Fruit fly (Drosophila melanogaster) whole organism, embryonic: ENCODE measurements around the gene Tim8.
A peak's percentile ranks its signal among the peaks of the same experiment; 100 is the strongest.

Experiments used
- CG10209 ChIP-seq: fragments of 200-800 bp; sonication (Bioruptor generic); optimal IDR thresholded peaks from 3 replicates; lab custom pipeline; 2017; ENCODE audit warnings: missing biosample characterization, mild to moderate bottlenecking, missing genetic modification characterization, missing genetic modification reagents
- CG10979 ChIP-seq: fragments of 200-800 bp; sonication (Bioruptor generic); optimal IDR thresholded peaks from 2 replicates; lab custom pipeline; 2018; ENCODE audit warnings: missing biosample characterization, mild to moderate bottlenecking, missing genetic modification characterization, moderate library complexity
- CG11085 ChIP-seq: fragments of 200-800 bp; sonication (Bioruptor generic); IDR thresholded peaks from 2 replicates; pipeline ENCODE4 v1.3.6; 2022; ENCODE audit warnings: missing biosample characterization, missing genetic modification characterization
- CG11398 ChIP-seq: fragments of 200-800 bp; sonication (Bioruptor generic); optimal IDR thresholded peaks from 2 replicates; lab custom pipeline; 2016; ENCODE audit warnings: missing biosample characterization, missing genetic modification characterization
- CG11723 ChIP-seq: fragments of 200-800 bp; sonication (Bioruptor generic); optimal IDR thresholded peaks from 2 replicates; lab custom pipeline; 2017; ENCODE audit warnings: missing biosample characterization, mild to moderate bottlenecking, missing genetic modification characterization
- CG12299 ChIP-seq: fragments of 200-800 bp; sonication (Bioruptor generic); optimal IDR thresholded peaks from 2 replicates; lab custom pipeline; 2018; ENCODE audit warnings: missing biosample characterization, mild to moderate bottlenecking, missing genetic modification characterization
- CG13424 ChIP-seq: fragments of 200-800 bp; sonication (Bioruptor generic); optimal IDR thresholded peaks from 2 replicates; lab custom pipeline; 2019; ENCODE audit warnings: missing biosample characterization, mild to moderate bottlenecking, missing genetic modification characterization, moderate library complexity
- CG13775 ChIP-seq: fragments of 200-800 bp; sonication (Bioruptor generic); optimal IDR thresholded peaks from 3 replicates; lab custom pipeline; 2017; ENCODE audit warnings: missing biosample characterization, mild to moderate bottlenecking, missing genetic modification characterization
- CG14667 ChIP-seq: fragments of 200-800 bp; sonication (Bioruptor generic); IDR thresholded peaks from 2 replicates; pipeline ENCODE4 v1.3.6; 2022; ENCODE audit warnings: missing biosample characterization, missing genetic modification characterization
- CG15073 ChIP-seq: fragments of 200-800 bp; sonication (Bioruptor generic); optimal IDR thresholded peaks from 2 replicates; lab custom pipeline; 2016; ENCODE audit warnings: missing biosample characterization, missing genetic modification characterization
- CG17829 ChIP-seq: fragments of 200-800 bp; optimal IDR thresholded peaks from 2 replicates; lab custom pipeline; 2019; ENCODE audit warnings: missing biosample characterization, mild to moderate bottlenecking, missing genetic modification characterization, moderate library complexity
- CG3281 ChIP-seq: fragments of 200-800 bp; sonication (Bioruptor generic); optimal IDR thresholded peaks from 3 replicates; lab custom pipeline; 2017; ENCODE audit warnings: missing biosample characterization, mild to moderate bottlenecking, missing genetic modification characterization
- CG34376 ChIP-seq: fragments of 200-800 bp; sonication (Bioruptor generic); optimal IDR thresholded peaks from 2 replicates; lab custom pipeline; 2018; ENCODE audit warnings: missing biosample characterization, mild to moderate bottlenecking, missing genetic modification characterization
- CG4360 ChIP-seq: fragments of 200-800 bp; sonication (Bioruptor generic); IDR thresholded peaks from 2 replicates; pipeline ENCODE4 v1.3.6; 2022; ENCODE audit warnings: missing biosample characterization, missing genetic modification characterization
- CG4820 ChIP-seq: fragments of 200-800 bp; sonication (Bioruptor generic); optimal IDR thresholded peaks from 3 replicates; lab custom pipeline; 2016; ENCODE audit warnings: missing biosample characterization, missing genetic modification characterization
- CG6254 ChIP-seq: fragments of 200-800 bp; sonication (Bioruptor generic); optimal IDR thresholded peaks from 3 replicates; lab custom pipeline; 2017; ENCODE audit warnings: mild to moderate bottlenecking, missing biosample characterization, missing genetic modification reagents, missing genetic modification characterization
- CG6654 ChIP-seq: fragments of 200-800 bp; sonication (Bioruptor generic); optimal IDR thresholded peaks from 2 replicates; lab custom pipeline; 2017; ENCODE audit warnings: missing biosample characterization, mild to moderate bottlenecking, missing genetic modification characterization
- CG6813 ChIP-seq: fragments of 200-800 bp; sonication (Bioruptor generic); optimal IDR thresholded peaks from 2 replicates; lab custom pipeline; 2017; ENCODE audit warnings: missing biosample characterization, missing genetic modification characterization, mild to moderate bottlenecking, moderate library complexity, missing genetic modification reagents
- CG7928 ChIP-seq: fragments of 200-800 bp; sonication (Bioruptor generic); optimal IDR thresholded peaks from 2 replicates; lab custom pipeline; 2017; ENCODE audit warnings: missing biosample characterization, mild to moderate bottlenecking, missing genetic modification characterization
- CG7963 ChIP-seq: fragments of 200-800 bp; sonication (Bioruptor generic); IDR thresholded peaks from 3 replicates; pipeline ENCODE4 v1.3.6; 2022; ENCODE audit warnings: missing biosample characterization, missing genetic modification characterization; ENCODE audit not compliant: partially characterized antibody
- CG7987 ChIP-seq: fragments of 200-800 bp; sonication (Bioruptor generic); optimal IDR thresholded peaks from 2 replicates; lab custom pipeline; 2018; ENCODE audit warnings: missing biosample characterization, mild to moderate bottlenecking, missing genetic modification characterization, moderate library complexity
- CG8359 ChIP-seq: fragments of 200-800 bp; sonication (Bioruptor generic); optimal IDR thresholded peaks from 2 replicates; lab custom pipeline; 2017; ENCODE audit warnings: missing biosample characterization, mild to moderate bottlenecking, missing genetic modification characterization, borderline replicate concordance
- CG8478 ChIP-seq: fragments of >200 bp; optimal IDR thresholded peaks from 2 replicates; lab custom pipeline; 2018
- Chrac-16 ChIP-seq: fragments of 200-800 bp; sonication (Bioruptor generic); optimal IDR thresholded peaks from 3 replicates; lab custom pipeline; 2016; ENCODE audit warnings: missing biosample characterization, missing genetic modification characterization
- E2f1 ChIP-seq: fragments of 200-800 bp; sonication (Bioruptor generic); IDR thresholded peaks from 2 replicates; pipeline ENCODE4 v1.3.6; 2022; ENCODE audit warnings: missing biosample characterization, missing genetic modification characterization
- Eip74EF ChIP-seq, 2 experiments: fragments of 200-800 bp in 1 of 2; fragments of >200 bp in 1 of 2; sonication (Bioruptor generic) in 1 of 2; optimal IDR thresholded peaks; 2 replicates each; lab custom pipeline; 2017 to 2019; ENCODE audit warnings: missing biosample characterization in 2 of 2, missing genetic modification characterization in 2 of 2, mild to moderate bottlenecking in 1 of 2, moderate library complexity in 1 of 2
- HLHmδ ChIP-seq: fragments of 200-800 bp; sonication (Bioruptor generic); optimal IDR thresholded peaks from 2 replicates; lab custom pipeline; 2018; ENCODE audit warnings: missing biosample characterization, mild to moderate bottlenecking, missing genetic modification characterization, moderate library complexity
- NK7.1 ChIP-seq: fragments of 200-800 bp; sonication (Bioruptor generic); optimal IDR thresholded peaks from 3 replicates; lab custom pipeline; 2016; ENCODE audit warnings: missing biosample characterization, missing genetic modification characterization
- Neu2 ChIP-seq: fragments of 200-800 bp; sonication (Bioruptor generic); optimal IDR thresholded peaks from 3 replicates; lab custom pipeline; 2016; ENCODE audit warnings: missing biosample characterization, missing genetic modification characterization, borderline replicate concordance
- Nf-YA ChIP-seq: fragments of 200-800 bp; sonication (Bioruptor generic); IDR thresholded peaks from 2 replicates; pipeline ENCODE4 v1.3.6; 2022; ENCODE audit warnings: missing biosample characterization, missing genetic modification characterization
- Nf-YC ChIP-seq: fragments of 200-800 bp; optimal IDR thresholded peaks from 3 replicates; lab custom pipeline; 2019; ENCODE audit warnings: missing biosample characterization, mild to moderate bottlenecking, missing genetic modification characterization, moderate library complexity
- Sox100B ChIP-seq: fragments of 200-800 bp; sonication (Bioruptor generic); optimal IDR thresholded peaks from 3 replicates; lab custom pipeline; 2018; ENCODE audit warnings: missing biosample characterization, mild to moderate bottlenecking, missing genetic modification characterization
- Sox102F ChIP-seq: fragments of 200-800 bp; sonication (Bioruptor generic); optimal IDR thresholded peaks from 2 replicates; lab custom pipeline; 2018; ENCODE audit warnings: missing biosample characterization, mild to moderate bottlenecking, missing genetic modification characterization, moderate library complexity
- TFAM ChIP-seq: fragments of 200-800 bp; sonication (Bioruptor generic); optimal IDR thresholded peaks from 2 replicates; lab custom pipeline; 2017; ENCODE audit warnings: missing biosample characterization, missing genetic modification characterization, inconsistent platforms
- YL-1 ChIP-seq: fragments of 200-800 bp; sonication (Bioruptor generic); optimal IDR thresholded peaks from 3 replicates; lab custom pipeline; 2017; ENCODE audit warnings: missing biosample characterization, mild to moderate bottlenecking, missing genetic modification characterization
- amos ChIP-seq: fragments of 200-800 bp; sonication (Bioruptor generic); IDR thresholded peaks from 2 replicates; pipeline ENCODE4 v1.3.6; 2022; ENCODE audit warnings: missing biosample characterization, missing genetic modification characterization; ENCODE audit not compliant: partially characterized antibody
- cas ChIP-seq: fragments of 200-800 bp; sonication (Bioruptor generic); IDR thresholded peaks from 2 replicates; pipeline ENCODE4 v1.3.6; 2022; ENCODE audit warnings: missing biosample characterization, missing genetic modification characterization
- esg ChIP-seq: fragments of 200-800 bp; sonication (Bioruptor generic); conservative IDR thresholded peaks from 2 replicates; pipeline ENCODE4 v1.3.6; 2022; ENCODE audit warnings: missing biosample characterization, missing genetic modification characterization
- gt ChIP-seq: fragments of 200-800 bp; sonication (Bioruptor generic); IDR thresholded peaks from 2 replicates; pipeline ENCODE4 v1.3.6; 2022; ENCODE audit warnings: missing biosample characterization, missing genetic modification characterization
- lab ChIP-seq: fragments of 200-800 bp; sonication (Bioruptor generic); optimal IDR thresholded peaks from 3 replicates; lab custom pipeline; 2017; ENCODE audit warnings: missing biosample characterization, missing genetic modification characterization, mild to moderate bottlenecking, moderate library complexity, missing genetic modification reagents
- nom ChIP-seq: fragments of 200-800 bp; sonication (Bioruptor generic); optimal IDR thresholded peaks from 2 replicates; lab custom pipeline; 2017; ENCODE audit warnings: missing biosample characterization, missing genetic modification characterization, mild to moderate bottlenecking, moderate library complexity, missing genetic modification reagents
- otp ChIP-seq: fragments of 200-800 bp; sonication (Bioruptor generic); IDR thresholded peaks from 3 replicates; pipeline ENCODE4, ENCODE4 v1.3.6; 2022; ENCODE audit warnings: missing biosample characterization, missing genetic modification characterization
- phol ChIP-seq: fragments of 200-800 bp; sonication (Bioruptor generic); optimal IDR thresholded peaks from 3 replicates; lab custom pipeline; 2018; ENCODE audit warnings: missing biosample characterization, mild to moderate bottlenecking, missing genetic modification characterization, moderate library complexity
- ranshi ChIP-seq: fragments of 200-800 bp; sonication (Bioruptor generic); IDR thresholded peaks from 2 replicates; pipeline ENCODE4 v1.3.6; 2022; ENCODE audit warnings: missing biosample characterization, missing genetic modification characterization
- sc ChIP-seq, 3 experiments: fragments of >200 bp in 2 of 3; fragments of 200-800 bp in 1 of 3; sonication (Bioruptor generic) in 1 of 3; optimal IDR thresholded peaks; 2 replicates in 2 of 3; 3 replicates in 1 of 3; lab custom pipeline; 2017; ENCODE audit warnings: mild to moderate bottlenecking in 1 of 3, missing biosample characterization in 1 of 3, missing genetic modification characterization in 1 of 3, missing genetic modification reagents in 1 of 3
- stc ChIP-seq: fragments of 200-800 bp; sonication (Bioruptor generic); IDR thresholded peaks from 2 replicates; pipeline ENCODE4 v1.3.6; 2022; ENCODE audit warnings: missing biosample characterization, missing genetic modification characterization
- stwl ChIP-seq: fragments of 200-800 bp; sonication (Bioruptor generic); optimal IDR thresholded peaks from 3 replicates; lab custom pipeline; 2018; ENCODE audit warnings: missing biosample characterization, mild to moderate bottlenecking, missing genetic modification characterization, moderate library complexity
- zen ChIP-seq: fragments of 200-800 bp; sonication (Bioruptor generic); optimal IDR thresholded peaks from 3 replicates; lab custom pipeline; 2018; ENCODE audit warnings: missing biosample characterization, mild to moderate bottlenecking, missing genetic modification characterization, moderate library complexity
- zfh2 ChIP-seq: fragments of 200-800 bp; sonication (Bioruptor generic); optimal IDR thresholded peaks from 2 replicates; lab custom pipeline; 2016; ENCODE audit warnings: missing biosample characterization, missing genetic modification characterization

Gene Tim8

dm6 chrX:11351351-11351750 lies 16.9 kb upstream of the Tim8 start (continued):
- TF ChIP-seq Sox102F (GFP tag; lab: Kevin White, UChicago), result peak; percentile 92
- TF ChIP-seq cas (GFP tag; lab: Robert Waterston, UW), result peak; percentile 83
- peak; percentile 72 for TF ChIP-seq CG8359 (GFP tag; lab: Kevin White, UChicago)
- TF ChIP-seq Chrac-16 (GFP tag; lab: Kevin White, UChicago), result peak; percentile 93
- TF ChIP-seq lab (GFP tag; lab: Kevin White, UChicago), result peak; percentile 96
- peak; percentile 36 for TF ChIP-seq HLHmδ
- peak; percentile 93 for TF ChIP-seq Nf-YA (GFP tag; lab: Robert Waterston, UW)
- TF ChIP-seq TFAM (GFP tag; lab: Kevin White, UChicago), result peak; percentile 52
- peak; percentile 76 for TF ChIP-seq Nf-YC (tag; lab: Kevin White, UChicago)
- TF ChIP-seq ranshi, result peak; percentile 96
- TF ChIP-seq CG6254 (GFP tag; lab: Kevin White, UChicago), result peak; percentile 81
- peak; percentile 87 for TF ChIP-seq CG11398 (GFP tag; lab: Kevin White, UChicago)
- peak; percentile 90 for TF ChIP-seq CG11723 (GFP tag; lab: Kevin White, UChicago)
- peak; percentile 72 for TF ChIP-seq CG7987 (GFP tag; lab: Kevin White, UChicago)
- TF ChIP-seq amos (GFP tag; lab: Robert Waterston, UW), result no peak
- TF ChIP-seq CG14667 (GFP tag; lab: Robert Waterston, UW), result peak; percentile 92
- no peak for TF ChIP-seq CG8478
- TF ChIP-seq CG6813 (GFP tag; lab: Kevin White, UChicago), result peak; percentile 91
- TF ChIP-seq zen, result peak; percentile 81
- peak; percentile 89 for TF ChIP-seq phol (tag; lab: Kevin White, UChicago)
- peak; percentile 79 for TF ChIP-seq CG4360 (GFP tag; lab: Robert Waterston, UW)
- peak; percentile 87 for TF ChIP-seq gt
- no peak for TF ChIP-seq CG7963 (GFP tag; lab: Robert Waterston, UW)
- peak; percentile 89 for TF ChIP-seq CG10209
- TF ChIP-seq CG11085 (GFP tag; lab: Robert Waterston, UW), result peak; percentile 91
- TF ChIP-seq CG4820 (GFP tag; lab: Kevin White, UChicago), result peak; percentile 91
- peak; percentile 6 for TF ChIP-seq stwl (tag; lab: Kevin White, UChicago)
- peak; percentile 72 for TF ChIP-seq CG34376 (GFP tag; lab: Kevin White, UChicago)
- peak; percentile 58 for TF ChIP-seq CG7928
- TF ChIP-seq Neu2 (GFP tag; lab: Kevin White, UChicago), result peak; percentile 66
- peak; percentile 92 for TF ChIP-seq zfh2 (GFP tag; lab: Kevin White, UChicago)
- TF ChIP-seq CG6654 (GFP tag; lab: Kevin White, UChicago), result peak; percentile 77
- peak in 1 of 2 experiments; percentile 81 for TF ChIP-seq Eip74EF (GFP tag; optimal IDR thresholded peaks at IDR 0.05; lab: Kevin White, UChicago)
- TF ChIP-seq nom, result peak; percentile 86
- peak; percentile 86 for TF ChIP-seq CG13775 (GFP tag; lab: Kevin White, UChicago)
- TF ChIP-seq esg (GFP tag; lab: Robert Waterston, UW), result peak; percentile 93
- peak; percentile 96 for TF ChIP-seq E2f1 (GFP tag; lab: Robert Waterston, UW)
- TF ChIP-seq NK7.1 (GFP tag; lab: Kevin White, UChicago), result peak; percentile 90
- TF ChIP-seq CG12299, result peak; percentile 88
- TF ChIP-seq CG3281, result peak; percentile 89
- peak; percentile 1 for TF ChIP-seq YL-1 (GFP tag; lab: Kevin White, UChicago)
- TF ChIP-seq stc (GFP tag; lab: Robert Waterston, UW), result peak; percentile 94
- peak; percentile 87 for TF ChIP-seq CG10979
- TF ChIP-seq otp (GFP tag; lab: Robert Waterston, UW), result peak; percentile 95
- TF ChIP-seq CG17829 (tag; lab: Kevin White, UChicago), result peak; percentile 88
- no peak for TF ChIP-seq sc (optimal IDR thresholded peaks at IDR 0.05; lab: Kevin White, UChicago)
- peak; percentile 74 for TF ChIP-seq sc (GFP tag; optimal IDR thresholded peaks at IDR 0.05; lab: Kevin White, UChicago)
- TF ChIP-seq Sox100B (GFP tag; lab: Kevin White, UChicago), result peak; percentile 78
- peak; percentile 92 for TF ChIP-seq CG13424
- peak; percentile 75 for TF ChIP-seq CG15073 (GFP tag; lab: Kevin White, UChicago)
